Worm (Caenorhabditis elegans): Measurements from ENCODE around the gene ZK512.7.

DNA sequence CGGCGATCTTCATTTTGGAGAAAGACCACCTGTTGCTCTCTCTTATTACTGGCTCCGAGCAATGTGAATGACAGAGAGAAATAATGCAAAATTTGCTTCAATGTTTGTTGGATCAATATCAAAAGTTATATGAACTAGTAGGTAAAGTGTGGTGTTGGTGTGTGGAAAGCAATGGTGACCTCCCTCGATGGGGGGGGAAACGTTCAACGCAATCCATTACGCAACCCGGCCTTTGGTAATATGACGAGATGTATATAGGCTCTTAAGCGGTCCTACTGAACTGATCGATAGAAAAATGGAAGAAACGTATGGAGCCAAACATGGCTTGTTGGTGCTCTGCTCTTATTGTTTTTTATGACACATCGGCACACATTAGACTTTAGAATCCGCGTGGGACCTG lies 28.8 kb downstream of the ZK512.7 start:
- TF ChIP-seq cog-1 (tag; optimal IDR thresholded peaks at IDR 0.05): no peak
- TF ChIP-seq med-1 (GFP tag; optimal IDR thresholded peaks at IDR 0.05; ENCODE audit: insufficient read depth): no peak
- no peak for TF ChIP-seq ref-1 (GFP tag; conservative IDR thresholded peaks at IDR 0.05)
- TF ChIP-seq T22C8.4 (GFP tag; IDR thresholded peaks at IDR 0.05): no peak; the same call in 1 of the 2 replicates
- no peak for TF ChIP-seq ztf-23 (GFP tag; IDR thresholded peaks at IDR 0.05)
